Fruit fly (Drosophila melanogaster): ENCODE data around the gene CtIP.
A peak's percentile ranks its signal among the peaks of the same experiment; 100 is the strongest.

CtIP gene

DNA sequence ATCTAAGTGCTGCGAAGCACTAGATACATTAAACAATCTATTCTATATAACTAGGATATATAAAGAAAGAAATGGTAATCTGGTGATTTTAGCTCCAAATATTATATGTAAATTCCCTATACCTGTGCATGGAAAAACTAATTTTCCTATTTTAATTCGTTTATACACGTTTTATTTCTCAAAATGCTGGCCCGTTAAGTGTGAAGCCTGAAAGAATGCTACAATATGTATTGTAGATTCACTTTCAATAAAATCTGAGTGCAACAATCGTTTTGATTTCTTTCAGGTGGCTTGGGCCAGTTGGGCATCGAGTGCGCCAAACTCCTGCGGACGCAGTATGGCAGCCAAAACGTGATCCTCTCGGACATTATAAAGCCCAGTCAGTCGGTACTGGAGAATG is 31.4 kb downstream of the CtIP start (continued):
- no peak for TF ChIP-seq zfh1 (GFP tag; IDR thresholded peaks at IDR 0.05)
- no peak for TF ChIP-seq dati (GFP tag; IDR thresholded peaks at IDR 0.05)
- peak; percentile 51 for TF ChIP-seq Blimp-1 (GFP tag; optimal IDR thresholded peaks at IDR 0.05)
- TF ChIP-seq CG7745 (tag; optimal IDR thresholded peaks at IDR 0.05) = no peak
- peak; percentile 3 for TF ChIP-seq CTCF (GFP tag; optimal IDR thresholded peaks at IDR 0.05)
- no peak for TF ChIP-seq CG17359 (tag; optimal IDR thresholded peaks at IDR 0.05)
- TF ChIP-seq CG3163 (GFP tag; optimal IDR thresholded peaks at IDR 0.05) = no peak

DNA sequence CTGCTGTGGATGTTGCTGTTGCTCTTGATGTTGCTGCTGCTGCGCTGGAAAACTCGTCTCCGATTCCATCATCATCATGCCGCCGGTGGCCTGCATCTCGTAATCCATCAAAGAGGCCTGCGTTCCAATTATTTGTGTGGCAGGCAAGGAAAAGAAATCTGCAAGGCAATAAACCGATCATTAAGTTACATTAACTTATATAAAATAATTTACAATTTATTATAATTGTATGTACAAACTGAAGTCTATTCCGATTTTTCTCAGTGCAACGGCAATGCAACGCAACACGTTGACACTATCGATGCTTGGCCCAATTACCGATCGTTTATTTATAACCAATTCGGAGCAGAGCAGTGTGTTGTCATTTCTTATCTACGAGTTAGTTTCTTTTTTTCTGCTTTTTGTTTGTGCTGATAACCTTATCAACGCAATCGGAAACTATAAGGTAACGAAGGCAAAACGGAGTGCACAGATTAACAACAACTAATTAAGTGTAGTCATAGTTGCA is 35.0 kb downstream of the CtIP start:
- TF ChIP-seq Mad (GFP tag; optimal IDR thresholded peaks at IDR 0.05) = peak; percentile 13
- peak; percentile 55 for TF ChIP-seq Max (GFP tag; optimal IDR thresholded peaks at IDR 0.05)
- TF ChIP-seq CG12219 (GFP tag; optimal IDR thresholded peaks at IDR 0.05) = peak; percentile 53
- TF ChIP-seq CG14667 (GFP tag; IDR thresholded peaks at IDR 0.05) = no peak
- TF ChIP-seq YL-1 (GFP tag; optimal IDR thresholded peaks at IDR 0.05) = no peak
- TF ChIP-seq CG3838 (GFP tag; optimal IDR thresholded peaks at IDR 0.05) = no peak
- peak; percentile 78 for TF ChIP-seq vvl (GFP tag; IDR thresholded peaks at IDR 0.05)
- no peak for TF ChIP-seq Dll (GFP tag; IDR thresholded peaks at IDR 0.05; ENCODE audit: partially characterized antibody)
- peak; percentile 68 for TF ChIP-seq Oli (tag; optimal IDR thresholded peaks at IDR 0.05)
- TF ChIP-seq CG11456 (GFP tag; IDR thresholded peaks at IDR 0.05) = no peak
- no peak for TF ChIP-seq crol (GFP tag; IDR thresholded peaks at IDR 0.05)
- no peak for TF ChIP-seq Opbp (GFP tag; IDR thresholded peaks at IDR 0.05; ENCODE audit: partially characterized antibody)
- no peak for TF ChIP-seq luna (GFP tag; optimal IDR thresholded peaks at IDR 0.05)
- peak; percentile 35 for TF ChIP-seq CG12391 (tag; optimal IDR thresholded peaks at IDR 0.05)
- TF ChIP-seq CG4404 (GFP tag; IDR thresholded peaks at IDR 0.05) = 0 out of 2 replicates have a peak, but pooled peaks have one; percentile 14
- TF ChIP-seq dmrt11E (tag; optimal IDR thresholded peaks at IDR 0.05) = peak; percentile 40
- no peak for TF ChIP-seq CG42726 (GFP tag; IDR thresholded peaks at IDR 0.05; ENCODE audit: partially characterized antibody)
- TF ChIP-seq Sox100B (GFP tag; optimal IDR thresholded peaks at IDR 0.05) = peak; percentile 44
- TF ChIP-seq insv (GFP tag; optimal IDR thresholded peaks at IDR 0.05) = no peak
- peak; percentile 43; the same call in 1 of the 2 replicates for TF ChIP-seq CG10366 (GFP tag; IDR thresholded peaks at IDR 0.05)
- peak; percentile 58; the same call in 1 of the 2 replicates for TF ChIP-seq CG14014 (GFP tag; IDR thresholded peaks at IDR 0.05)
- TF ChIP-seq Gsc (GFP tag; IDR thresholded peaks at IDR 0.05) = no peak
- TF ChIP-seq run (tag; optimal IDR thresholded peaks at IDR 0.05) = peak; percentile 45
- TF ChIP-seq sr (GFP tag; IDR thresholded peaks at IDR 0.05) = peak; percentile 62; the same call in 2 of the 3 replicates
- no peak for TF ChIP-seq Ets97D (GFP tag; optimal IDR thresholded peaks at IDR 0.05)
- TF ChIP-seq CG2875 (GFP tag; optimal IDR thresholded peaks at IDR 0.05) = peak; percentile 56
- peak; percentile 19 for TF ChIP-seq Ssrp (tag; optimal IDR thresholded peaks at IDR 0.05)
- no peak for TF ChIP-seq usp (GFP tag; optimal IDR thresholded peaks at IDR 0.05)
- no peak for TF ChIP-seq bowl (GFP tag; IDR thresholded peaks at IDR 0.05)
- TF ChIP-seq CG10462 (GFP tag; optimal IDR thresholded peaks at IDR 0.05) = no peak
- peak; percentile 38; the same call in 1 of the 2 replicates for TF ChIP-seq CG17328 (GFP tag; IDR thresholded peaks at IDR 0.05)
- TF ChIP-seq zfh1 (GFP tag; IDR thresholded peaks at IDR 0.05) = peak; percentile 65; the same call in 1 of the 3 replicates
- no peak for TF ChIP-seq fd102C (GFP tag; optimal IDR thresholded peaks at IDR 0.05)
- no peak for TF ChIP-seq MESR4 (GFP tag; optimal IDR thresholded peaks at IDR 0.05)
- no peak for TF ChIP-seq CG4617 (GFP tag; optimal IDR thresholded peaks at IDR 0.05; ENCODE audit: borderline replicate concordance)
- TF ChIP-seq CG4707 (GFP tag; optimal IDR thresholded peaks at IDR 0.05) = peak; percentile 53
- TF ChIP-seq Optix (GFP tag; IDR thresholded peaks at IDR 0.05) = peak; percentile 61; the same call in 2 of the 3 replicates
- no peak for TF ChIP-seq CG8089 (GFP tag; optimal IDR thresholded peaks at IDR 0.05)
- TF ChIP-seq CrebB (tag; optimal IDR thresholded peaks at IDR 0.05) = no peak
- TF ChIP-seq CG2199 (GFP tag; IDR thresholded peaks at IDR 0.05) = peak; percentile 85; the same call in 1 of the 3 replicates
- no peak for TF ChIP-seq CG12155 (GFP tag; optimal IDR thresholded peaks at IDR 0.05)
- peak; percentile 22; the same call in 1 of the 2 replicates for TF ChIP-seq esg (GFP tag; conservative IDR thresholded peaks at IDR 0.05)
- TF ChIP-seq mirr (GFP tag; optimal IDR thresholded peaks at IDR 0.05) = peak; percentile 48
